Fruit fly (Drosophila melanogaster): ENCODE results near the gene CG5177.
A peak's percentile ranks its signal among the peaks of the same experiment; 100 is the strongest.

The CG5177 gene

DNA sequence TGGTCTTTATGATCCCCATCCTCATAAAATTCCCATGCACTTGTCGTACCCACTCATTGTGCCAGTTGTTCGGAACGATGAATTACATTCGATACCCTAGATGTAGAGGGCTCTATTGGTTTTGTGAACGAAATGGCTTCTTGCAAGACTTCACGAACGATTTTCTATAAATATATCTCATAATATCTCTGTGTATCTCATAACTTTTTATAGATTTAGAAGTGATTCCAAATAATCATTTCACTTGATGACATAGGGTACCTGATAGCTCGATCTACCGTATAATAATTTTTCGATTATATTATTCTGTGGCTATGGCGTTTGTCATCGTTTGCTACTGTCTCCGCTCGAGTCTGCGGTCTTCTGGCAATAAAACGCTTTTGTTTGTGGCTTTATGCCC, 8.1 kb upstream of the CG5177 start (continued):
- TF ChIP-seq CG3995 (GFP tag; optimal IDR thresholded peaks at IDR 0.05) (peak; percentile 1), insv (GFP tag; optimal IDR thresholded peaks at IDR 0.05) (no peak), CG5953 (GFP tag; IDR thresholded peaks at IDR 0.05) (peak; percentile 54), Mrtf (GFP tag; IDR thresholded peaks at IDR 0.05) (peak; percentile 47; the same call in 1 of the 3 replicates), CG33213 (GFP tag; optimal IDR thresholded peaks at IDR 0.05) (no peak), CG7745 (tag; optimal IDR thresholded peaks at IDR 0.05) (no peak), gro (GFP tag; optimal IDR thresholded peaks at IDR 0.05) (no peak), CG10267 (tag; optimal IDR thresholded peaks at IDR 0.05) (peak; percentile 56), D (optimal IDR thresholded peaks at IDR 0.05) (no peak), D (GFP tag; optimal IDR thresholded peaks at IDR 0.05) (peak; percentile 48), Hr3 (GFP tag; optimal IDR thresholded peaks at IDR 0.05) (peak; percentile 59), Fer3 (tag; optimal IDR thresholded peaks at IDR 0.05) (peak; percentile 75), CG10565 (GFP tag; optimal IDR thresholded peaks at IDR 0.05) (no peak), dpn (GFP tag; optimal IDR thresholded peaks at IDR 0.05) (peak; percentile 62 to 76), Nf-YB (GFP tag; optimal IDR thresholded peaks at IDR 0.05) (peak; percentile 16), CG12769 (tag; optimal IDR thresholded peaks at IDR 0.05) (peak; percentile 74), Bgb (GFP tag; IDR thresholded peaks at IDR 0.05; ENCODE audit: partially characterized antibody) (no peak), Stat92E (GFP tag; optimal IDR thresholded peaks at IDR 0.05) (no peak), hkb (optimal IDR thresholded peaks at IDR 0.05) (no peak), hkb (GFP tag; IDR thresholded peaks at IDR 0.05) (peak; percentile 81), Tbp (GFP tag; optimal IDR thresholded peaks at IDR 0.05) (no peak), gt (GFP tag; IDR thresholded peaks at IDR 0.05) (no peak), corto (GFP tag; optimal IDR thresholded peaks at IDR 0.05) (no peak), CG12236 (GFP tag; optimal IDR thresholded peaks at IDR 0.05) (no peak), sd (tag; optimal IDR thresholded peaks at IDR 0.05) (peak; percentile 14), tup (GFP tag; optimal IDR thresholded peaks at IDR 0.05) (no peak), grn (GFP tag; optimal IDR thresholded peaks at IDR 0.05) (no peak), CG2199 (GFP tag; IDR thresholded peaks at IDR 0.05) (no peak), tap (tag; optimal IDR thresholded peaks at IDR 0.05) (peak; percentile 56), CG2129 (GFP tag; IDR thresholded peaks at IDR 0.05; ENCODE audit: partially characterized antibody) (no peak), Atf3 (GFP tag; optimal IDR thresholded peaks at IDR 0.05) (no peak), D19B (GFP tag; optimal IDR thresholded peaks at IDR 0.05) (peak; percentile 63), vvl (GFP tag; IDR thresholded peaks at IDR 0.05) (peak; percentile 82), CG7357 (GFP tag; IDR thresholded peaks at IDR 0.05) (peak; percentile 65; the same call in 2 of the 3 replicates), CG30431 (GFP tag; optimal IDR thresholded peaks at IDR 0.05) (peak; percentile 5), jing (GFP tag; optimal IDR thresholded peaks at IDR 0.05) (no peak), caup (GFP tag; optimal IDR thresholded peaks at IDR 0.05; ENCODE audit: severe bottlenecking) (peak; percentile 61), CG4328 (GFP tag; optimal IDR thresholded peaks at IDR 0.05) (no peak), Side (GFP tag; optimal IDR thresholded peaks at IDR 0.05) (peak; percentile 60), Adf1 (GFP tag; IDR thresholded peaks at IDR 0.05) (no peak), CG17385 (GFP tag; optimal IDR thresholded peaks at IDR 0.05) (peak; percentile 59), Camta (GFP tag; optimal IDR thresholded peaks at IDR 0.05) (peak; percentile 55), CG1233 (GFP tag; optimal IDR thresholded peaks at IDR 0.05) (peak; percentile 44), CG11695 (GFP tag; IDR thresholded peaks at IDR 0.05) (peak; percentile 81), CG3281 (GFP tag; optimal IDR thresholded peaks at IDR 0.05) (peak; percentile 67), CG8359 (GFP tag; optimal IDR thresholded peaks at IDR 0.05; ENCODE audit: borderline replicate concordance) (no peak), crc (GFP tag; optimal IDR thresholded peaks at IDR 0.05) (no peak), CG15601 (tag; optimal IDR thresholded peaks at IDR 0.05) (no peak), her (GFP tag; optimal IDR thresholded peaks at IDR 0.05) (no peak), CG30020 (tag; optimal IDR thresholded peaks at IDR 0.05) (no peak), NK7.1 (GFP tag; optimal IDR thresholded peaks at IDR 0.05) (peak; percentile 23), tin (GFP tag; optimal IDR thresholded peaks at IDR 0.05) (peak; percentile 51)

Data from whole organism, embryonic.